Worm (Caenorhabditis elegans): ENCODE data around the gene F35B12.10.

DNA sequence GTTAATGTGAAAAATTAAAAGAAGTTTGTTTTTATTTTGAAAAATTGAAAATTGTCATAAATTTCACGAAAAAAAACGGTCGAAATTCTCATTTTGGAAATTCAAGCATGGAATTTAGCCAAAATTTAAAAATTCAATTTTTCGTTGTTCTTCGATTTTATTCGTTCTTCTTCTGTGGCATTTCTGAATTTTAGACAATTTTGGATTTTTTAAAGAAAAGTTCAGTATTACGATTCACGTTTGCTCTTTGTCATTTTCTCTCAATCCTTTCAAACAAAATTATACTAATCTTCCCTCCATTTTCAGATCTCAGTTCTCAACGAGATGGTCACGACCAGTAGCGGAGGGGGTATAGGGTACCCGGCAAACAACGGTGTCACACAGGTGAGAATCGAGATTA is 46.6 kb upstream of the F35B12.10 start, which contains the start of gene ape-1:
- TF ChIP-seq flt-1 (GFP tag; IDR thresholded peaks at IDR 0.05): no peak
- no peak for TF ChIP-seq med-1 (GFP tag; optimal IDR thresholded peaks at IDR 0.05; ENCODE audit: insufficient read depth)
- TF ChIP-seq ref-1 (GFP tag; conservative IDR thresholded peaks at IDR 0.05): no peak
- TF ChIP-seq cog-1 (tag; optimal IDR thresholded peaks at IDR 0.05): no peak
- no peak for TF ChIP-seq ztf-29 (GFP tag; IDR thresholded peaks at IDR 0.05)
- no peak for TF ChIP-seq tab-1 (GFP tag; IDR thresholded peaks at IDR 0.05)
- TF ChIP-seq T22C8.4 (GFP tag; IDR thresholded peaks at IDR 0.05): no peak
- no peak for TF ChIP-seq ztf-23 (GFP tag; IDR thresholded peaks at IDR 0.05)
- no peak for TF ChIP-seq klf-2 (GFP tag; conservative IDR thresholded peaks at IDR 0.05)
